Worm (Caenorhabditis elegans) whole organism, young adult: ENCODE data around the gene ilcr-2.

Experiments
- B0035.1 ChIP-seq: sonication (generic microtip); optimal IDR thresholded peaks from 2 replicates; lab custom pipeline; 2016; ENCODE audit warnings: missing genetic modification characterization, mild to moderate bottlenecking, missing compliant biosample characterization, missing genotype, missing genetic modification reagents
- B0336.3 ChIP-seq: fragments of 200-800 bp; sonication (Bioruptor generic); IDR thresholded peaks from 2 replicates; pipeline ENCODE4 v1.3.6; 2022; ENCODE audit warnings: missing genetic modification characterization, missing compliant biosample characterization
- C06A6.2 ChIP-seq: fragments of 200-800 bp; sonication (Bioruptor generic); conservative IDR thresholded peaks from 2 replicates; pipeline ENCODE4 v1.3.6; 2022; ENCODE audit warnings: missing genetic modification characterization, missing compliant biosample characterization
- F33H1.4 ChIP-seq: fragments of 200-800 bp; sonication (Bioruptor generic); IDR thresholded peaks from 2 replicates; pipeline ENCODE4 v1.3.6; 2022; ENCODE audit warnings: missing genetic modification reagents, missing genetic modification characterization, missing compliant biosample characterization
- F55B11.4 ChIP-seq: sonication (generic microtip); optimal IDR thresholded peaks from 2 replicates; lab custom pipeline; 2016; ENCODE audit warnings: missing compliant biosample characterization, missing genetic modification characterization, borderline replicate concordance; ENCODE audit not compliant: insufficient read depth
- F57A8.1 ChIP-seq: fragments of 200-800 bp; sonication (Bioruptor generic); optimal IDR thresholded peaks from 2 replicates; lab custom pipeline; 2018; ENCODE audit warnings: mild to moderate bottlenecking, missing genetic modification characterization, moderate library complexity, missing compliant biosample characterization
- F57C9.4 ChIP-seq: sonication (generic microtip); optimal IDR thresholded peaks from 2 replicates; lab custom pipeline; 2017; ENCODE audit warnings: mild to moderate bottlenecking, missing genetic modification characterization, missing compliant biosample characterization
- K11D2.4 ChIP-seq: fragments of 200-800 bp; sonication (Bioruptor generic); IDR thresholded peaks from 2 replicates; pipeline ENCODE4 v1.3.6; 2022; ENCODE audit warnings: missing genetic modification reagents, missing genetic modification characterization, missing compliant biosample characterization
- T07F8.4 ChIP-seq: sonication (generic microtip); optimal IDR thresholded peaks from 2 replicates; lab custom pipeline; 2016; ENCODE audit warnings: mild to moderate bottlenecking, missing genetic modification characterization, moderate library complexity, missing compliant biosample characterization
- Y53G8AR.9 ChIP-seq: fragments of 200-800 bp; sonication (Bioruptor generic); conservative IDR thresholded peaks from 2 replicates; pipeline ENCODE4 v1.3.6; 2022; ENCODE audit warnings: missing genetic modification reagents, missing genetic modification characterization, missing compliant biosample characterization
- ama-1 ChIP-seq, 3 experiments: fragments of 150-350 bp in 1 of 3; sonication (generic microtip) in 2 of 3; optimal IDR thresholded peaks; 2 replicates each; lab custom pipeline; 2014 to 2018; ENCODE audit warnings: missing biosample characterization in 2 of 3, missing genetic modification characterization in 2 of 3, missing genetic modification reagents in 2 of 3
- aptf-2 ChIP-seq: fragments of 200-800 bp; sonication (Bioruptor generic); conservative IDR thresholded peaks from 2 replicates; pipeline ENCODE4 v1.3.6; 2022; ENCODE audit warnings: missing genetic modification reagents, missing genetic modification characterization, missing compliant biosample characterization
- aptf-3 ChIP-seq: fragments of 200-800 bp; sonication (Bioruptor generic); IDR thresholded peaks from 2 replicates; pipeline ENCODE4 v1.3.6; 2022; ENCODE audit warnings: missing genetic modification characterization, missing compliant biosample characterization
- attf-3 ChIP-seq: fragments of 200-800 bp; sonication (Bioruptor generic); conservative IDR thresholded peaks from 2 replicates; pipeline ENCODE4 v1.3.6; 2022; ENCODE audit warnings: missing genetic modification reagents, missing genetic modification characterization, missing compliant biosample characterization
- attf-5 ChIP-seq: fragments of 200-800 bp; sonication (Bioruptor generic); optimal IDR thresholded peaks from 2 replicates; lab custom pipeline; 2018; ENCODE audit warnings: mild to moderate bottlenecking, missing genetic modification characterization, missing compliant biosample characterization
- bed-1 ChIP-seq: fragments of 200-800 bp; sonication (Bioruptor generic); IDR thresholded peaks from 2 replicates; pipeline ENCODE4 v1.3.6; 2022; ENCODE audit warnings: missing genetic modification reagents, missing genetic modification characterization, missing compliant biosample characterization
- cebp-1 ChIP-seq, 2 experiments: fragments of 200-800 bp in 1 of 2; sonication (Bioruptor generic) in 1 of 2; sonication (generic microtip) in 1 of 2; IDR thresholded peaks in 1 of 2; optimal IDR thresholded peaks in 1 of 2; 2 replicates each; pipeline versions ENCODE4 v1.3.6 to Lab custom; 2017 to 2022; ENCODE audit warnings: missing compliant biosample characterization in 2 of 2, missing genetic modification characterization in 2 of 2, mild to moderate bottlenecking in 1 of 2, missing genetic modification reagents in 1 of 2, moderate library complexity in 1 of 2
- ceh-100 ChIP-seq: fragments of 200-800 bp; sonication (Bioruptor generic); IDR thresholded peaks from 2 replicates; pipeline ENCODE4 v1.3.6; 2022; ENCODE audit warnings: missing genetic modification reagents, missing genetic modification characterization, missing compliant biosample characterization
- ceh-40 ChIP-seq: fragments of 200-800 bp; sonication (Bioruptor generic); IDR thresholded peaks from 2 replicates; pipeline ENCODE4 v1.3.6; 2022; ENCODE audit warnings: missing genetic modification characterization, missing compliant biosample characterization
- die-1 ChIP-seq: sonication (generic microtip); optimal IDR thresholded peaks from 2 replicates; lab custom pipeline; 2016; ENCODE audit warnings: missing genotype, mild to moderate bottlenecking, missing genetic modification characterization, missing compliant biosample characterization
- dpl-1 ChIP-seq: fragments of 150-350 bp; optimal IDR thresholded peaks from 2 replicates; lab custom pipeline; 2014; ENCODE audit warnings: missing biosample characterization, missing genetic modification reagents, missing genetic modification characterization
- gei-17 ChIP-seq: fragments of 200-800 bp; sonication (Bioruptor generic); optimal IDR thresholded peaks from 2 replicates; lab custom pipeline; 2018; ENCODE audit warnings: mild to moderate bottlenecking, missing genetic modification characterization, missing compliant biosample characterization
- him-1 ChIP-seq: sonication (generic microtip); optimal IDR thresholded peaks from 2 replicates; lab custom pipeline; 2016; ENCODE audit warnings: missing genotype, missing genetic modification reagents, missing genetic modification characterization, missing compliant biosample characterization
- let-607 ChIP-seq, 2 experiments: fragments of 200-800 bp in 1 of 2; sonication (Bioruptor generic) in 1 of 2; sonication (generic microtip) in 1 of 2; optimal IDR thresholded peaks; 2 replicates each; lab custom pipeline; 2016 to 2018; ENCODE audit warnings: mild to moderate bottlenecking in 2 of 2, missing compliant biosample characterization in 2 of 2, missing genetic modification characterization in 2 of 2, moderate library complexity in 2 of 2, missing genotype in 1 of 2
- lin-26 ChIP-seq: fragments of 200-800 bp; sonication (Bioruptor generic); IDR thresholded peaks from 2 replicates; pipeline ENCODE4 v1.3.6; 2022; ENCODE audit warnings: missing genetic modification reagents, missing genetic modification characterization, missing compliant biosample characterization
- lin-35 ChIP-seq, 3 experiments: fragments of 150-350 bp in 2 of 3; sonication (generic microtip) in 1 of 3; optimal IDR thresholded peaks; 2 replicates each; lab custom pipeline; 2014 to 2018; ENCODE audit warnings: missing biosample characterization in 3 of 3, missing genetic modification characterization in 3 of 3, missing genetic modification reagents in 3 of 3
- lsl-1 ChIP-seq: fragments of 200-800 bp; sonication (Bioruptor generic); optimal IDR thresholded peaks from 2 replicates; lab custom pipeline; 2018; ENCODE audit warnings: mild to moderate bottlenecking, missing genetic modification characterization, moderate library complexity, missing compliant biosample characterization
- madf-3 ChIP-seq: fragments of 200-800 bp; sonication (Bioruptor generic); IDR thresholded peaks from 2 replicates; pipeline ENCODE4 v1.3.6; 2022; ENCODE audit warnings: missing genetic modification reagents, missing genetic modification characterization, missing compliant biosample characterization
- madf-6 ChIP-seq: fragments of 200-800 bp; sonication (Bioruptor generic); IDR thresholded peaks from 2 replicates; pipeline ENCODE4 v1.3.6; 2022; ENCODE audit warnings: missing genetic modification reagents, missing genetic modification characterization, missing compliant biosample characterization
- mxl-1 ChIP-seq: sonication (generic microtip); optimal IDR thresholded peaks from 2 replicates; lab custom pipeline; 2016; ENCODE audit warnings: missing genetic modification characterization, missing compliant biosample characterization
- nhr-80 ChIP-seq: sonication (generic microtip); optimal IDR thresholded peaks from 2 replicates; lab custom pipeline; 2016; ENCODE audit warnings: missing genetic modification characterization, missing compliant biosample characterization
- pha-4 ChIP-seq: fragments of 150-350 bp; sonication (generic microtip); optimal IDR thresholded peaks from 2 replicates; lab custom pipeline; 2014; ENCODE audit warnings: missing biosample characterization, missing genetic modification reagents, missing genetic modification characterization
- rec-8 ChIP-seq, 2 experiments: sonication (generic microtip); optimal IDR thresholded peaks; 2 replicates each; lab custom pipeline; 2016; ENCODE audit warnings: mild to moderate bottlenecking in 2 of 2, missing genetic modification characterization in 2 of 2, missing genetic modification reagents in 2 of 2, missing genotype in 2 of 2, missing biosample characterization in 1 of 2, missing compliant biosample characterization in 1 of 2, moderate library complexity in 1 of 2
- repo-1 ChIP-seq: sonication (generic microtip); optimal IDR thresholded peaks from 2 replicates; lab custom pipeline; 2017; ENCODE audit warnings: mild to moderate bottlenecking, missing genetic modification characterization, missing compliant biosample characterization
- rpc-1 ChIP-seq, 2 experiments: fragments of 150-350 bp in 1 of 2; sonication (generic microtip) in 1 of 2; optimal IDR thresholded peaks; 2 replicates each; lab custom pipeline; 2014 to 2018; ENCODE audit warnings: missing biosample characterization in 1 of 2, missing genetic modification characterization in 1 of 2, missing genetic modification reagents in 1 of 2, missing genotype in 1 of 2
- unc-130 ChIP-seq: sonication (generic microtip); optimal IDR thresholded peaks from 2 replicates; lab custom pipeline; 2016; ENCODE audit warnings: missing genetic modification reagents, missing genetic modification characterization, missing compliant biosample characterization
- xnd-1 ChIP-seq: sonication (generic microtip); optimal IDR thresholded peaks from 2 replicates; lab custom pipeline; 2016; ENCODE audit warnings: missing genotype, missing genetic modification reagents, missing genetic modification characterization, missing compliant biosample characterization
- ztf-28 ChIP-seq: fragments of 200-800 bp; sonication (Bioruptor generic); IDR thresholded peaks from 2 replicates; pipeline ENCODE4 v1.3.6; 2022; ENCODE audit warnings: missing genetic modification reagents, missing genetic modification characterization, missing compliant biosample characterization
- ztf-6 ChIP-seq: fragments of 200-800 bp; sonication (Bioruptor generic); IDR thresholded peaks from 2 replicates; pipeline ENCODE4 v1.3.6; 2022; ENCODE audit warnings: missing genetic modification reagents, missing genetic modification characterization, missing compliant biosample characterization

The ilcr-2 gene

DNA sequence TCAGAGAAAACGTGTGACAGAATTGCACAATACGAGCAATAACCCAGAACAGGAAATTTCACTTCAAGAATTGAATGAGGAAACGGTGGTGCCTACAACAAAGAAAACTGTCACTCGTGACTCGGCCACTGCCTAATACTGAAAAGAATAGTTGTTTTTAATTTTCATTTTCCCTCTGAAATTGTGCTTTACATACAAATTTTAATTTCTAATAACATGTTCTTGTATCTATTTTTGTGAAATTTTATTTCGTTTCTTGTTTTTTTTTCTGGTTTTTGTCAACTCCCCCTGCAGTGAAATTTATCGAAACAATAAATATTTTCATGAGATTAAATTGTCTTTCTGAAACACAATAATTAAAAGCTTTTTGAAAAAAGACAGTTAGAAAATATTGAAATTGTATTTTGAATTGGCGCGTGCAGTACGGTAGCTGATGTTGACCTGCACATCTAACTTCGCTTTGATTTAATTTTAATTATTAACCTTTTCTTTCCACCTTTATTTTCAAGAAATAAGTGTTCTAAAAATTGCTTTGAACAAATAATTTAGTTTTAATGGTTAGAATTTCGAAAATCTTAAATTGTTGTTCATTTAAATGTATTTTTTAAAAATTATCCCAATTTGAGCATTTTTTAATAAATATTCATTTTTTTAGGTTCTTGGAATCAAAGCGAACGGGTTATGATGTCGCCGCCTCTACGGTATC is 19.2 kb upstream of the ilcr-2 start, which contains the start of gene daz-1 (continued):
- TF ChIP-seq ama-1 (optimal IDR thresholded peaks at IDR 0.05; lab: Kevin White, UChicago) (no peak), ama-1 (GFP tag; optimal IDR thresholded peaks at IDR 0.05; lab: Kevin White, UChicago) (no peak), gei-17 (GFP tag; lab: Kevin White, UChicago) (no peak), B0035.1 (tag; lab: Kevin White, UChicago) (no peak), Y53G8AR.9 (GFP tag; lab: Robert Waterston, UW) (no peak), ztf-28 (GFP tag; lab: Robert Waterston, UW) (no peak), lin-35 (GFP tag; optimal IDR thresholded peaks at IDR 0.05; lab: Kevin White, UChicago) (peak in 2 of 3 experiments; percentile 34 to 52), nhr-80 (tag; lab: Kevin White, UChicago) (no peak), him-1 (tag; lab: Kevin White, UChicago) (peak; percentile 53), madf-6 (GFP tag; lab: Robert Waterston, UW) (peak; percentile 87), rec-8 (tag; optimal IDR thresholded peaks at IDR 0.05; lab: Kevin White, UChicago) (no peak), die-1 (no peak), aptf-2 (GFP tag; lab: Robert Waterston, UW) (no peak), K11D2.4 (GFP tag; lab: Robert Waterston, UW) (no peak), aptf-3 (no peak), attf-3 (no peak), T07F8.4 (tag; lab: Kevin White, UChicago) (no peak), rpc-1 (optimal IDR thresholded peaks at IDR 0.05; lab: Kevin White, UChicago) (no peak), rpc-1 (tag; optimal IDR thresholded peaks at IDR 0.05; lab: Kevin White, UChicago) (no peak)

DNA sequence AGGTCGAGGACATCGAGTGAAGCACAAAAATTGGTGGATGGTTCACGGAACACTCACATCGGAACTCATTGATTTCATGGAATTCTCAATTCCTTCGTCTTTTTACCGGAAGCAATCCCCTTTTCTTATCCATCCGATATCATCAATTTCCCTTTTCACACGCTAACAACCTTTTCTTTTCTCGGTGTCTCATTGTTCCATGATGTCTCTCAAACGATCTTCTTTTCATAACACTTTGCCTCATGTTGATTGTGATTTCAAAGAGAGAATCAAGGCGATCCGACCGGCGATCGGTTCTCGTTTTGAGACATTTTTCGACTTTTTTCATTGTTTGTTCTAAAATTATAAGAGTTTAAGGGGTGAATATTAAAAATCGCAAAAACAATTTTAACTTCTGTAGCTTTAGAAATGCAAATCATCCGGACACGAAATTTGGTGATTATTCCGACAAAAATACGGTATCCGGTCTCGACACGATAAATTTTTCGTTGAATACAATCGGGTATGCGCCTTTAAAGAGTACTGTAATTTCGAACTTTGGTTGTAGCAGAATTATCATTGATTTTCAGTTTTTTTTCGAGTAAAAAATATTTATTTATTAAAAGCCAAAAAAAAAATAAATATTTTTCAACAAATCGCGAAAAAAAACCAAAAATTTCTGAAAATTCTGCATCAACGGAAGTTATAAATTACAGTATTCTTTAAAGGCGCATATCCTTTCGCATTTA is 16.2 kb upstream of the ilcr-2 start:
- TF ChIP-seq F55B11.4 (tag; lab: Kevin White, UChicago) (no peak), nhr-80 (tag; lab: Kevin White, UChicago) (no peak), F33H1.4 (GFP tag; lab: Robert Waterston, UW) (peak; percentile 57; the same call in 1 of the 2 replicates), attf-5 (no peak), dpl-1 (no peak), ceh-40 (GFP tag; lab: Robert Waterston, UW) (no peak), xnd-1 (tag; lab: Kevin White, UChicago) (peak; percentile 39), B0035.1 (tag; lab: Kevin White, UChicago) (no peak), B0336.3 (GFP tag; lab: Robert Waterston, UW) (no peak), F57A8.1 (GFP tag; lab: Kevin White, UChicago) (no peak), F57C9.4 (tag; lab: Kevin White, UChicago) (no peak), K11D2.4 (GFP tag; lab: Robert Waterston, UW) (no peak), mxl-1 (no peak), C06A6.2 (no peak), pha-4 (no peak), ceh-100 (GFP tag; lab: Robert Waterston, UW) (no peak), unc-130 (GFP tag; lab: Kevin White, UChicago) (no peak), ztf-6 (GFP tag; lab: Robert Waterston, UW) (no peak), let-607 (tag; optimal IDR thresholded peaks at IDR 0.05; lab: Kevin White, UChicago) (no peak), lsl-1 (peak; percentile 80), madf-3 (GFP tag; lab: Robert Waterston, UW) (0 out of 2 replicates have a peak, but pooled peaks have one; percentile 46), aptf-3 (no peak), lin-26 (no peak), repo-1 (no peak), bed-1 (GFP tag; lab: Robert Waterston, UW) (no peak), cebp-1 (GFP tag; IDR thresholded peaks at IDR 0.05; lab: Robert Waterston, UW) (no peak), cebp-1 (tag; optimal IDR thresholded peaks at IDR 0.05; lab: Kevin White, UChicago) (no peak)
